Worm (Caenorhabditis elegans) whole organism, L2 larva: ENCODE measurements around the gene F14F7.7.
A peak's percentile ranks its signal among the peaks of the same experiment; 100 is the strongest.

Source experiments
- C34F6.9 ChIP-seq: fragments of 150-350 bp; optimal IDR thresholded peaks from 2 replicates; lab custom pipeline; 2014; ENCODE audit warnings: missing biosample characterization, missing genetic modification characterization
- F13H6.1 ChIP-seq: sonication (generic microtip); optimal IDR thresholded peaks from 2 replicates; lab custom pipeline; 2016; ENCODE audit warnings: missing genetic modification characterization, missing compliant biosample characterization
- R02D3.7 ChIP-seq: fragments of 150-350 bp; optimal IDR thresholded peaks from 2 replicates; lab custom pipeline; 2014; ENCODE audit warnings: missing biosample characterization, missing genetic modification characterization
- Y55F3AM.14 ChIP-seq: fragments of 200-800 bp; sonication (Bioruptor generic); optimal IDR thresholded peaks from 2 replicates; lab custom pipeline; 2018; ENCODE audit warnings: mild to moderate bottlenecking, missing genetic modification characterization, missing compliant biosample characterization
- ZK546.5 ChIP-seq: sonication (generic microtip); optimal IDR thresholded peaks from 2 replicates; lab custom pipeline; 2017; ENCODE audit warnings: missing biosample characterization, missing genetic modification characterization
- alr-1 ChIP-seq: fragments of 150-350 bp; optimal IDR thresholded peaks from 2 replicates; lab custom pipeline; 2014; ENCODE audit warnings: missing biosample characterization, missing genetic modification characterization
- aly-2 ChIP-seq: fragments of 150-350 bp; optimal IDR thresholded peaks from 2 replicates; lab custom pipeline; 2014; ENCODE audit warnings: missing biosample characterization, missing genetic modification characterization
- ama-1 ChIP-seq: fragments of 150-350 bp; optimal IDR thresholded peaks from 2 replicates; lab custom pipeline; 2018; ENCODE audit warnings: inconsistent platforms
- blmp-1 ChIP-seq: sonication (generic microtip); optimal IDR thresholded peaks from 2 replicates; lab custom pipeline; 2017; ENCODE audit warnings: missing genetic modification characterization, mild to moderate bottlenecking, missing compliant biosample characterization, antibody characterized with exemption, moderate library complexity; ENCODE audit not compliant: insufficient read depth
- ceh-16 ChIP-seq: fragments of 150-350 bp; optimal IDR thresholded peaks from 2 replicates; lab custom pipeline; 2014; ENCODE audit warnings: missing biosample characterization, missing genetic modification characterization
- ceh-82 ChIP-seq: fragments of 150-350 bp; optimal IDR thresholded peaks from 2 replicates; lab custom pipeline; 2014; ENCODE audit warnings: missing biosample characterization, missing genetic modification characterization
- crh-2 ChIP-seq: sonication (generic microtip); optimal IDR thresholded peaks from 2 replicates; lab custom pipeline; 2017; ENCODE audit warnings: missing biosample characterization, missing genetic modification characterization
- dmd-4 ChIP-seq: sonication (generic microtip); optimal IDR thresholded peaks from 2 replicates; lab custom pipeline; 2017; ENCODE audit warnings: missing biosample characterization, missing genetic modification characterization
- egl-27 ChIP-seq: sonication (generic microtip); optimal IDR thresholded peaks from 3 replicates; lab custom pipeline; 2017; ENCODE audit warnings: missing biosample characterization, missing genetic modification reagents, missing genetic modification characterization
- elt-1 ChIP-seq: fragments of 150-350 bp; optimal IDR thresholded peaks from 2 replicates; lab custom pipeline; 2014; ENCODE audit warnings: missing biosample characterization, missing genetic modification characterization
- elt-3 ChIP-seq: sonication (generic microtip); optimal IDR thresholded peaks from 2 replicates; lab custom pipeline; 2017; ENCODE audit warnings: missing biosample characterization, missing genetic modification characterization
- fos-1 ChIP-seq: fragments of 150-350 bp; optimal IDR thresholded peaks from 2 replicates; lab custom pipeline; 2014; ENCODE audit warnings: missing biosample characterization, missing genetic modification characterization
- gmeb-1 ChIP-seq: fragments of 150-350 bp; optimal IDR thresholded peaks from 2 replicates; lab custom pipeline; 2014; ENCODE audit warnings: missing biosample characterization, missing genetic modification characterization
- lin-11 ChIP-seq: fragments of 150-350 bp; sonication (generic microtip); optimal IDR thresholded peaks from 2 replicates; lab custom pipeline; 2014; ENCODE audit warnings: missing biosample characterization, missing genetic modification characterization, inconsistent platforms, mixed read lengths
- lin-13 ChIP-seq: fragments of 150-350 bp; optimal IDR thresholded peaks from 2 replicates; lab custom pipeline; 2014; ENCODE audit warnings: missing biosample characterization, missing genetic modification reagents, missing genetic modification characterization
- lin-39 ChIP-seq: fragments of 150-350 bp; optimal IDR thresholded peaks from 2 replicates; lab custom pipeline; 2014; ENCODE audit warnings: missing biosample characterization, missing genetic modification reagents, missing genetic modification characterization
- lsy-2 ChIP-seq, 2 experiments: fragments of 150-350 bp in 1 of 2; sonication (generic microtip) in 1 of 2; optimal IDR thresholded peaks; 2 replicates each; lab custom pipeline; 2014 to 2017; ENCODE audit warnings: missing biosample characterization in 2 of 2, missing genetic modification characterization in 2 of 2
- mab-5 ChIP-seq: fragments of 150-350 bp; optimal IDR thresholded peaks from 2 replicates; lab custom pipeline; 2014; ENCODE audit warnings: missing biosample characterization, missing genetic modification characterization
- mbf-1 ChIP-seq: sonication (generic microtip); optimal IDR thresholded peaks from 2 replicates; lab custom pipeline; 2017; ENCODE audit warnings: missing biosample characterization, missing genetic modification characterization
- mdl-1 ChIP-seq, 2 experiments: fragments of 150-350 bp in 1 of 2; sonication (generic microtip) in 1 of 2; optimal IDR thresholded peaks; 2 replicates each; lab custom pipeline; 2017; ENCODE audit warnings: missing biosample characterization in 2 of 2, missing genetic modification characterization in 2 of 2
- nhr-10 ChIP-seq: sonication (generic microtip); optimal IDR thresholded peaks from 2 replicates; lab custom pipeline; 2017; ENCODE audit warnings: missing biosample characterization, missing genetic modification characterization
- nhr-11 ChIP-seq: fragments of 150-350 bp; optimal IDR thresholded peaks from 2 replicates; lab custom pipeline; 2014; ENCODE audit warnings: missing biosample characterization, missing genetic modification characterization
- nhr-12 ChIP-seq: fragments of 150-350 bp; optimal IDR thresholded peaks from 2 replicates; lab custom pipeline; 2014; ENCODE audit warnings: missing biosample characterization, missing genetic modification characterization
- nhr-129 ChIP-seq: fragments of 150-350 bp; optimal IDR thresholded peaks from 2 replicates; lab custom pipeline; 2014; ENCODE audit warnings: missing biosample characterization, missing genetic modification characterization
- nhr-21 ChIP-seq: fragments of 150-350 bp; optimal IDR thresholded peaks from 2 replicates; lab custom pipeline; 2014; ENCODE audit warnings: missing biosample characterization, missing genetic modification characterization
- nhr-23 ChIP-seq: fragments of 150-350 bp; optimal IDR thresholded peaks from 2 replicates; lab custom pipeline; 2014; ENCODE audit warnings: missing biosample characterization, missing genetic modification reagents, missing genetic modification characterization
- nhr-237 ChIP-seq: fragments of 150-350 bp; optimal IDR thresholded peaks from 2 replicates; lab custom pipeline; 2014; ENCODE audit warnings: missing biosample characterization, missing genetic modification characterization
- nhr-25 ChIP-seq: fragments of 150-350 bp; sonication (generic microtip); optimal IDR thresholded peaks from 3 replicates; lab custom pipeline; 2014; ENCODE audit warnings: missing biosample characterization, missing genetic modification characterization
- nhr-6 ChIP-seq: fragments of 150-350 bp; optimal IDR thresholded peaks from 2 replicates; lab custom pipeline; 2014; ENCODE audit warnings: missing biosample characterization, missing genetic modification characterization
- nhr-77 ChIP-seq: fragments of 150-350 bp; optimal IDR thresholded peaks from 2 replicates; lab custom pipeline; 2014; ENCODE audit warnings: missing biosample characterization, missing genetic modification characterization
- peb-1 ChIP-seq: fragments of 150-350 bp; optimal IDR thresholded peaks from 2 replicates; lab custom pipeline; 2014; ENCODE audit warnings: missing biosample characterization, missing genetic modification characterization
- sem-4 ChIP-seq: fragments of 150-350 bp; optimal IDR thresholded peaks from 2 replicates; lab custom pipeline; 2014; ENCODE audit warnings: missing biosample characterization, missing genetic modification reagents, missing genetic modification characterization
- skn-1 ChIP-seq: sonication (generic microtip); optimal IDR thresholded peaks from 2 replicates; lab custom pipeline; 2017; ENCODE audit warnings: missing biosample characterization, missing genetic modification characterization
- sma-3 ChIP-seq: sonication (generic microtip); optimal IDR thresholded peaks from 2 replicates; lab custom pipeline; 2016; ENCODE audit warnings: missing genetic modification reagents, missing genetic modification characterization, missing compliant biosample characterization
- sma-9 ChIP-seq, 2 experiments: fragments of 150-350 bp in 1 of 2; sonication (generic microtip) in 1 of 2; optimal IDR thresholded peaks; 2 replicates each; lab custom pipeline; 2014 to 2016; ENCODE audit warnings: missing genetic modification characterization in 2 of 2, mild to moderate bottlenecking in 1 of 2, missing biosample characterization in 1 of 2, missing compliant biosample characterization in 1 of 2, missing genetic modification reagents in 1 of 2, moderate library complexity in 1 of 2
- snpc-4 ChIP-seq: fragments of 150-350 bp; optimal IDR thresholded peaks from 2 replicates; lab custom pipeline; 2014; ENCODE audit warnings: missing biosample characterization, missing genetic modification characterization
- unc-39 ChIP-seq: fragments of 150-350 bp; optimal IDR thresholded peaks from 2 replicates; lab custom pipeline; 2014; ENCODE audit warnings: missing biosample characterization, missing genetic modification characterization
- unc-55 ChIP-seq: fragments of 150-350 bp; sonication (generic microtip); optimal IDR thresholded peaks from 3 replicates; lab custom pipeline; 2014; ENCODE audit warnings: missing biosample characterization, missing genetic modification reagents, missing genetic modification characterization
- unc-62 ChIP-seq: fragments of 150-350 bp; optimal IDR thresholded peaks from 2 replicates; lab custom pipeline; 2014; ENCODE audit warnings: missing biosample characterization, missing genetic modification reagents, missing genetic modification characterization
- zag-1 ChIP-seq: fragments of 150-350 bp; optimal IDR thresholded peaks from 2 replicates; lab custom pipeline; 2014; ENCODE audit warnings: missing biosample characterization, missing genetic modification characterization
- ztf-1 ChIP-seq: fragments of 200-800 bp; sonication (Bioruptor generic); conservative IDR thresholded peaks from 2 replicates; pipeline ENCODE4 v1.3.6; 2022; ENCODE audit warnings: missing genetic modification characterization, missing compliant biosample characterization
- ztf-11 ChIP-seq: sonication (generic microtip); optimal IDR thresholded peaks from 2 replicates; lab custom pipeline; 2017; ENCODE audit warnings: missing biosample characterization, missing genetic modification characterization
- ztf-4 ChIP-seq: fragments of 150-350 bp; optimal IDR thresholded peaks from 2 replicates; lab custom pipeline; 2014; ENCODE audit warnings: missing biosample characterization, missing genetic modification characterization

The F14F7.7 gene

DNA sequence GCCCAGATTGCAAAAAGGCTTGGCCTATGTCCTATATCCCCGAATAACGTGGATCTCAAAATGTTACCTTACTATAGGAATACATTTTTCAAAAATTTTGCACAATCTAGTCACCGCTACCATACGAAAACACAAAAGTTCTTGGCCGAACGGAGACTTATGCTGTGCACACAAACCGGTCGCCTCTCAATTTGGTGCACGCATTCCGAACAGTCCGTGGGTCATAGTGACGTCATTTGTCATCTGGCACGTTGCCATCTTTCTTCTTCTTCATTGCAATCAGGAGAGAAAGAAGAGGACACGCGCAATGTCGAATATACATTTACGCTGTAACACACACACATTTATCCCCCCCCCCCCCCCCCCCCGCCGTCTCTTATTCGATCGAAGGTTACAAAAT is 35.0 kb downstream of the F14F7.7 start:
- peak; percentile 25 for TF ChIP-seq nhr-129 (tag; lab: Kevin White, UChicago)
- TF ChIP-seq mdl-1 (tag; optimal IDR thresholded peaks at IDR 0.05; lab: Kevin White, UChicago), result peak in 1 of 2 experiments; percentile 38
- no peak for TF ChIP-seq fos-1
- TF ChIP-seq nhr-25 (tag; lab: Kevin White, UChicago), result peak; percentile 6

- TF ChIP-seq F13H6.1, result no peak
- TF ChIP-seq sma-9 (GFP tag; optimal IDR thresholded peaks at IDR 0.05; lab: Kevin White, UChicago), result peak; percentile 34
- TF ChIP-seq sma-9 (tag; optimal IDR thresholded peaks at IDR 0.05; lab: Kevin White, UChicago), result no peak
- no peak for TF ChIP-seq mab-5 (tag; lab: Kevin White, UChicago)
These were observed 36.1 kb downstream of the F14F7.7 start for ce11 chrIII:13066828-13067227.

DNA sequence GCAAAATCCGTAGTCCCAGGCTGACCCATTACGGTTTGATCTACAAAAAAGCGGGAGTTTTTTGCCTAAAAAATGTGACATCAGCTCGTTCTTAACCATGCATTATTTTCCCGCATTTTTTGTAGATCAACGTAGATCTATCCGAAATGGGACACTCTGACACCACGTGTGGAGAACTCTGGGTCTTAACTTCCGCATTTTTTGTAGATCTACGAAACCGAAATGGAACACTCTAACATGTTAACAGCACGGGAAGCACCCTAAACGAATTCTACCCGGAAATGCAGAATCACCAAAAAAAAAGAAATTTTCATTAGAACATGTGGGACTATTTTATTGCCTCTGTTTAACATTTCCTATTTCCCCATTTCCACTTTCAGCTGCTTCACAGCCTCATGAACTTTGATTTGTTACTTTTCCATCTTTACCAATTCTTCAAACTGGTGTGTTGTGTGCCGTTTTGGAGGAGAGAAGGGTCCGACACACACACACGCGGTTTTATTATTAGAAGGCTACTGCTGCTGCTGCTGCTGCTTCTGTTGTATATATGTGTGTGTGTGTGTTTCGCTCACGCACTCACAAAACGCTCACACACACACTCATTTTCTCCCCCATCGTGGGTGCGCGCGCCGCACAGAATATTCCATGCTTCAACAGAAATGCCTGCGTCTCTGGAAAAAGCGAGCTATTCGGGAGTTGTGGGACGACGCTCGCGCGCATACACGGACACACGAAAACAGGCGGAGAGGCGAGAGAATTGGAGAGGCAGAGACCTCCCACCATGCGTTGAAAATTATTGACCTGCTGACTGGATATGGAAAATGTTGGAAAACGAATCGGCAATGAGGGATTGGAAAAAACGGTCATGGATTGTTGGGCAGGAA is 37.4 kb downstream of the F14F7.7 start:
- peak; percentile 74 for TF ChIP-seq egl-27
- TF ChIP-seq lsy-2 (tag; optimal IDR thresholded peaks at IDR 0.05; lab: Kevin White, UChicago), result peak; percentile 56 to 87
- peak; percentile 78 for TF ChIP-seq ztf-4
- TF ChIP-seq nhr-6 (tag; lab: Kevin White, UChicago), result peak; percentile 58
- peak; percentile 13 for TF ChIP-seq peb-1 (tag; lab: Kevin White, UChicago)
- peak; percentile 42 for TF ChIP-seq ceh-82
- peak; percentile 80 for TF ChIP-seq ama-1 (lab: Kevin White, UChicago)
- TF ChIP-seq fos-1, result peak; percentile 78
- TF ChIP-seq C34F6.9, result peak; percentile 95
- TF ChIP-seq nhr-11 (tag; lab: Kevin White, UChicago), result no peak
- TF ChIP-seq gmeb-1 (tag; lab: Kevin White, UChicago), result peak; percentile 30
- peak; percentile 97 for TF ChIP-seq unc-55 (GFP tag; lab: Kevin White, UChicago)
- peak; percentile 20 for TF ChIP-seq blmp-1 (tag; lab: Kevin White, UChicago)
- peak; percentile 82 for TF ChIP-seq sma-9 (GFP tag; optimal IDR thresholded peaks at IDR 0.05; lab: Kevin White, UChicago)
- TF ChIP-seq sma-9 (tag; optimal IDR thresholded peaks at IDR 0.05; lab: Kevin White, UChicago), result no peak
- no peak for TF ChIP-seq nhr-77 (tag; lab: Kevin White, UChicago)
- peak; percentile 66 for TF ChIP-seq sma-3 (GFP tag; lab: Kevin White, UChicago)
- no peak for TF ChIP-seq mbf-1 (tag; lab: Kevin White, UChicago)
- TF ChIP-seq ceh-16, result no peak
- no peak for TF ChIP-seq ztf-11 (tag; lab: Kevin White, UChicago)
- no peak for TF ChIP-seq nhr-12 (tag; lab: Kevin White, UChicago)
- TF ChIP-seq lin-13 (GFP tag; lab: Kevin White, UChicago), result peak; percentile 89
- peak; percentile 92 for TF ChIP-seq crh-2 (tag; lab: Kevin White, UChicago)
- no peak for TF ChIP-seq dmd-4 (tag; lab: Kevin White, UChicago)
- no peak for TF ChIP-seq R02D3.7 (tag; lab: Kevin White, UChicago)
- TF ChIP-seq alr-1, result peak; percentile 49
- TF ChIP-seq F13H6.1, result peak; percentile 94
- peak; percentile 29 for TF ChIP-seq lin-39
- TF ChIP-seq mab-5 (tag; lab: Kevin White, UChicago), result peak; percentile 31
- TF ChIP-seq elt-3 (tag; lab: Kevin White, UChicago), result no peak
- TF ChIP-seq nhr-21 (tag; lab: Kevin White, UChicago), result peak; percentile 65
- peak; percentile 93 for TF ChIP-seq nhr-129 (tag; lab: Kevin White, UChicago)
- no peak for TF ChIP-seq unc-62
- TF ChIP-seq nhr-10 (tag; lab: Kevin White, UChicago), result peak; percentile 6
- TF ChIP-seq ZK546.5 (tag; lab: Kevin White, UChicago), result no peak
- TF ChIP-seq sem-4 (tag; lab: Kevin White, UChicago), result peak; percentile 92
- TF ChIP-seq mdl-1 (tag; optimal IDR thresholded peaks at IDR 0.05; lab: Kevin White, UChicago), result peak; percentile 83 to 90
- TF ChIP-seq lin-11 (tag; lab: Kevin White, UChicago), result peak; percentile 91
- TF ChIP-seq unc-39 (tag; lab: Kevin White, UChicago), result no peak
- TF ChIP-seq snpc-4, result peak; percentile 76
- no peak for TF ChIP-seq nhr-237
- TF ChIP-seq elt-1 (tag; lab: Kevin White, UChicago), result no peak
- peak; percentile 81 for TF ChIP-seq Y55F3AM.14
- no peak for TF ChIP-seq nhr-23 (tag; lab: Kevin White, UChicago)
- TF ChIP-seq ztf-1 (GFP tag; lab: Robert Waterston, UW), result no peak
- no peak for TF ChIP-seq skn-1 (tag; lab: Kevin White, UChicago)
- TF ChIP-seq zag-1, result peak; percentile 94
- no peak for TF ChIP-seq aly-2 (tag; lab: Kevin White, UChicago)
